Fruit fly (Drosophila melanogaster) whole organism: Measurements from ENCODE around the gene CG9970.

Experiments
- CG8478 ChIP-seq: fragments of >200 bp; optimal IDR thresholded peaks from 2 replicates; lab custom pipeline; 2018; ENCODE audit warnings: inconsistent platforms
- Dll ChIP-seq: fragments of >200 bp; optimal IDR thresholded peaks from 2 replicates; lab custom pipeline; 2017
- EcR ChIP-seq, 2 experiments: fragments of >200 bp; optimal IDR thresholded peaks; 2 replicates each; lab custom pipeline; 2017; ENCODE audit warnings: missing biosample characterization in 2 of 2, missing genetic modification characterization in 2 of 2, missing genetic modification reagents in 2 of 2
- pan ChIP-seq: fragments of >200 bp; optimal IDR thresholded peaks from 2 replicates; lab custom pipeline; 2017
- psq ChIP-seq: fragments of >200 bp; optimal IDR thresholded peaks from 2 replicates; lab custom pipeline; 2017
- usp ChIP-seq: fragments of >200 bp; optimal IDR thresholded peaks from 2 replicates; lab custom pipeline; 2017; ENCODE audit warnings: missing biosample characterization, missing genetic modification characterization, mixed read lengths

The CG9970 gene

dm6 chr3L:2867447-2868203 lies 48.8 kb downstream of the CG9970 start:
- TF ChIP-seq Dll (no peak), usp (GFP tag; lab: Kevin White, UChicago) (no peak), psq (no peak), EcR (GFP tag; optimal IDR thresholded peaks at IDR 0.05; lab: Kevin White, UChicago) (no peak), CG8478 (no peak), pan (lab: Kevin White, UChicago) (no peak)

DNA sequence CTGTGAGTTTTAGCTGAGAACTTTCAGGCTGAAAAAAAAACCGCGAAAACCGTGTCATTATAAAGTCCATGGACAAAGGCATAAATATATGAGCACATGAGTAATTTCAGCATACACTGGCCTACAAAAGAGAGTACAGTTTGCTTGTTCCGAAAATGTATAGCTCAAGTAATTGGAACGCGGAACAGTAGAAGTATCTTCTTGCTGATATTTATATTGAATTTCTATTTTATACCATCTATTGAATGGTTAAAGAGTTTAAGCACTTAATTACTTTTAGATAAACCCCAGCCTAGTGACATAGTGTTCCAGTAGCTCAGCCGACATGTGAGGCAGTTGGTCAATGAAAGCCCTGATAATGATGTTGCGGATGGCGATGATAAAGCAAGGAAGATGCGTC lies 49.6 kb downstream of the CG9970 start:
- no peak for TF ChIP-seq Dll
- no peak for TF ChIP-seq CG8478
- TF ChIP-seq psq, result no peak
- no peak for TF ChIP-seq usp (GFP tag; lab: Kevin White, UChicago)
- TF ChIP-seq pan (lab: Kevin White, UChicago), result no peak

dm6 chr3L:2865564-2865963 lies 50.9 kb downstream of the CG9970 start:
- TF ChIP-seq usp (GFP tag; lab: Kevin White, UChicago), result no peak
- TF ChIP-seq CG8478, result no peak
- no peak for TF ChIP-seq pan (lab: Kevin White, UChicago)
- no peak for TF ChIP-seq EcR (GFP tag; optimal IDR thresholded peaks at IDR 0.05; lab: Kevin White, UChicago)
- TF ChIP-seq Dll, result no peak
- no peak for TF ChIP-seq psq
